Worm (Caenorhabditis elegans) whole organism, L2 larva: ENCODE data around the gene F58A4.6.

Source experiments
- aly-2 ChIP-seq: fragments of 150-350 bp; optimal IDR thresholded peaks from 2 replicates; lab custom pipeline; 2014; ENCODE audit warnings: missing biosample characterization, missing genetic modification characterization
- skn-1 ChIP-seq: sonication (generic microtip); optimal IDR thresholded peaks from 2 replicates; lab custom pipeline; 2017; ENCODE audit warnings: missing biosample characterization, missing genetic modification characterization

DNA sequence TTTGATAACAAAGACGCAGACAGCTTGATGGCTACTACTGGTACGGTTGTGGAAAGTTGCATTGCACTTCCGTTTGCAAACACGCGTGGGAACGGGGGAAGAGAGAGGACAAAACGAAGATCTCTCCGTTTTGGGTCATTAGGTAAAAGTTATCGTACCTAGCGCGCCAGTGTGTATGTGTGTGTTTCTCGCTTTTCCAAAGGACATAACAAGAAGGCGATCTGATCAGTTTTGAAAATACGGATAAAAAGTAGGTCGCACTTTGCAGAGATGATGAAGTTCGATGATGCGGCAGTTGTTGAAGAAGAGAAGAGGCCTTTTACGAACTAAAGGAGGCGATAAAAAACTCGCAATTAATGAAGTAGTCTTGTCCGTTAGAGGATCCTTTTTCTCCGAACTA is 30.8 kb downstream of the F58A4.6 start:
- TF ChIP-seq aly-2 (tag; lab: Kevin White, UChicago) (no peak), skn-1 (tag; lab: Kevin White, UChicago) (no peak)
